Fruit fly (Drosophila melanogaster) whole organism, embryonic: ENCODE measurements around the gene Rrp47.

Source experiments
- Bteb2 ChIP-seq: fragments of 200-800 bp; sonication (Bioruptor generic); optimal IDR thresholded peaks from 2 replicates; lab custom pipeline; 2016; ENCODE audit warnings: missing biosample characterization, missing genetic modification characterization
- CG10431 ChIP-seq: fragments of 200-800 bp; sonication (Bioruptor generic); optimal IDR thresholded peaks from 3 replicates; lab custom pipeline; 2018; ENCODE audit warnings: missing biosample characterization, mild to moderate bottlenecking, missing genetic modification characterization
- CG11398 ChIP-seq: fragments of 200-800 bp; sonication (Bioruptor generic); optimal IDR thresholded peaks from 2 replicates; lab custom pipeline; 2016; ENCODE audit warnings: missing biosample characterization, missing genetic modification characterization
- CG12155 ChIP-seq: fragments of 200-800 bp; sonication (Bioruptor generic); optimal IDR thresholded peaks from 3 replicates; lab custom pipeline; 2016; ENCODE audit warnings: missing biosample characterization, missing genetic modification characterization
- CG13624 ChIP-seq: fragments of 200-800 bp; sonication (Bioruptor generic); optimal IDR thresholded peaks from 2 replicates; lab custom pipeline; 2016; ENCODE audit warnings: missing biosample characterization, missing genetic modification characterization
- CG14710 ChIP-seq: fragments of 200-800 bp; sonication (Bioruptor generic); optimal IDR thresholded peaks from 3 replicates; lab custom pipeline; 2019; ENCODE audit warnings: missing biosample characterization, mild to moderate bottlenecking, missing genetic modification characterization, moderate library complexity
- CG1602 ChIP-seq: fragments of 200-800 bp; sonication (Bioruptor generic); optimal IDR thresholded peaks from 3 replicates; lab custom pipeline; 2016; ENCODE audit warnings: missing biosample characterization, missing genetic modification characterization
- CG16815 ChIP-seq: fragments of 200-800 bp; sonication (Bioruptor generic); optimal IDR thresholded peaks from 3 replicates; lab custom pipeline; 2017; ENCODE audit warnings: missing biosample characterization, mild to moderate bottlenecking, missing genetic modification characterization
- CG2129 ChIP-seq: fragments of 200-800 bp; sonication (Bioruptor generic); IDR thresholded peaks from 2 replicates; pipeline ENCODE4 v1.3.6; 2022; ENCODE audit warnings: missing biosample characterization, missing genetic modification characterization; ENCODE audit not compliant: partially characterized antibody
- CG30020 ChIP-seq: fragments of 200-800 bp; optimal IDR thresholded peaks from 2 replicates; lab custom pipeline; 2019; ENCODE audit warnings: missing biosample characterization, mild to moderate bottlenecking, missing genetic modification characterization, moderate library complexity
- CG30403 ChIP-seq: fragments of 200-800 bp; sonication (Bioruptor generic); optimal IDR thresholded peaks from 3 replicates; lab custom pipeline; 2016; ENCODE audit warnings: missing biosample characterization, missing genetic modification characterization
- CG31441 ChIP-seq: fragments of 200-800 bp; sonication (Bioruptor generic); IDR thresholded peaks from 2 replicates; pipeline ENCODE4 v1.3.6; 2022; ENCODE audit warnings: missing biosample characterization, missing genetic modification characterization
- CG3281 ChIP-seq: fragments of 200-800 bp; sonication (Bioruptor generic); optimal IDR thresholded peaks from 3 replicates; lab custom pipeline; 2017; ENCODE audit warnings: missing biosample characterization, mild to moderate bottlenecking, missing genetic modification characterization
- CG3726 ChIP-seq: fragments of 200-800 bp; sonication (Bioruptor generic); IDR thresholded peaks from 3 replicates; pipeline ENCODE4, ENCODE4 v1.3.6; 2022; ENCODE audit warnings: missing biosample characterization, missing genetic modification characterization
- CG4328 ChIP-seq: fragments of 200-800 bp; sonication (Bioruptor generic); optimal IDR thresholded peaks from 3 replicates; lab custom pipeline; 2017; ENCODE audit warnings: missing biosample characterization, missing genetic modification reagents, missing genetic modification characterization
- CG6272 ChIP-seq: fragments of 200-800 bp; sonication (Bioruptor generic); IDR thresholded peaks from 2 replicates; pipeline ENCODE4 v1.3.6; 2022; ENCODE audit warnings: missing biosample characterization, missing genetic modification characterization
- CG7357 ChIP-seq: fragments of 200-800 bp; sonication (Bioruptor generic); IDR thresholded peaks from 3 replicates; pipeline ENCODE4 v1.3.6; 2022; ENCODE audit warnings: missing biosample characterization, missing genetic modification characterization
- CG7963 ChIP-seq: fragments of 200-800 bp; sonication (Bioruptor generic); IDR thresholded peaks from 3 replicates; pipeline ENCODE4 v1.3.6; 2022; ENCODE audit warnings: missing biosample characterization, missing genetic modification characterization; ENCODE audit not compliant: partially characterized antibody
- CG8924 ChIP-seq: fragments of 200-800 bp; optimal IDR thresholded peaks from 3 replicates; lab custom pipeline; 2019; ENCODE audit warnings: missing biosample characterization, mild to moderate bottlenecking, missing genetic modification characterization, moderate library complexity
- CG9797 ChIP-seq: fragments of 200-800 bp; sonication (Bioruptor generic); optimal IDR thresholded peaks from 3 replicates; lab custom pipeline; 2018; ENCODE audit warnings: missing biosample characterization, mild to moderate bottlenecking, missing genetic modification characterization
- CG9932 ChIP-seq: fragments of 200-800 bp; sonication (Bioruptor generic); IDR thresholded peaks from 2 replicates; pipeline ENCODE4 v1.3.6; 2022; ENCODE audit warnings: missing biosample characterization, missing genetic modification characterization
- CoRest ChIP-seq: fragments of 200-800 bp; sonication (Bioruptor generic); optimal IDR thresholded peaks from 3 replicates; lab custom pipeline; 2018; ENCODE audit warnings: missing biosample characterization, mild to moderate bottlenecking, missing genetic modification characterization, moderate library complexity
- Dek ChIP-seq: fragments of 200-800 bp; sonication (Bioruptor generic); optimal IDR thresholded peaks from 3 replicates; lab custom pipeline; 2019; ENCODE audit warnings: missing biosample characterization, mild to moderate bottlenecking, missing genetic modification characterization, moderate library complexity
- Doc2 ChIP-seq: fragments of 200-800 bp; sonication (Bioruptor generic); IDR thresholded peaks from 2 replicates; pipeline ENCODE4 v1.3.6; 2022; ENCODE audit warnings: missing biosample characterization, missing genetic modification characterization
- HLH54F ChIP-seq: fragments of 200-800 bp; sonication (Bioruptor generic); optimal IDR thresholded peaks from 3 replicates; lab custom pipeline; 2016; ENCODE audit warnings: missing biosample characterization, missing genetic modification characterization
- HmgD ChIP-seq: fragments of 200-800 bp; sonication (Bioruptor generic); optimal IDR thresholded peaks from 3 replicates; lab custom pipeline; 2016; ENCODE audit warnings: missing biosample characterization, missing genetic modification characterization
- Hmx ChIP-seq: fragments of 200-800 bp; sonication (Bioruptor generic); optimal IDR thresholded peaks from 2 replicates; lab custom pipeline; 2016; ENCODE audit warnings: missing biosample characterization, missing genetic modification characterization
- Lim3 ChIP-seq: fragments of 200-800 bp; sonication (Bioruptor generic); IDR thresholded peaks from 2 replicates; pipeline ENCODE4 v1.3.6; 2022; ENCODE audit warnings: missing biosample characterization, missing genetic modification characterization
- Sox102F ChIP-seq: fragments of 200-800 bp; sonication (Bioruptor generic); optimal IDR thresholded peaks from 2 replicates; lab custom pipeline; 2018; ENCODE audit warnings: missing biosample characterization, mild to moderate bottlenecking, missing genetic modification characterization, moderate library complexity
- Ssrp ChIP-seq: fragments of 200-800 bp; sonication (Bioruptor generic); optimal IDR thresholded peaks from 2 replicates; lab custom pipeline; 2018; ENCODE audit warnings: missing biosample characterization, mild to moderate bottlenecking, missing genetic modification characterization, moderate library complexity
- Stat92E ChIP-seq, 3 experiments: fragments of >200 bp in 2 of 3; fragments of 200-800 bp in 1 of 3; sonication (Bioruptor generic) in 1 of 3; optimal IDR thresholded peaks; 2 replicates each; lab custom pipeline; 2017 to 2019; ENCODE audit warnings: missing biosample characterization in 3 of 3, missing genetic modification characterization in 3 of 3, mild to moderate bottlenecking in 1 of 3, moderate library complexity in 1 of 3
- Vsx1 ChIP-seq: fragments of 200-800 bp; sonication (Bioruptor generic); optimal IDR thresholded peaks from 2 replicates; lab custom pipeline; 2017; ENCODE audit warnings: missing biosample characterization, mild to moderate bottlenecking, missing genetic modification characterization, missing genetic modification reagents
- abd-A ChIP-seq: fragments of 200-800 bp; sonication (Bioruptor generic); optimal IDR thresholded peaks from 3 replicates; lab custom pipeline; 2019; ENCODE audit warnings: missing biosample characterization, mild to moderate bottlenecking, missing genetic modification characterization, moderate library complexity
- ara ChIP-seq: fragments of 200-800 bp; sonication (Bioruptor generic); IDR thresholded peaks from 2 replicates; pipeline ENCODE4 v1.3.6; 2022; ENCODE audit warnings: missing biosample characterization, missing genetic modification characterization
- bowl ChIP-seq: fragments of 200-800 bp; sonication (Bioruptor generic); IDR thresholded peaks from 2 replicates; pipeline ENCODE4 v1.3.6; 2022; ENCODE audit warnings: missing biosample characterization, missing genetic modification characterization
- br ChIP-seq: fragments of >200 bp; optimal IDR thresholded peaks from 2 replicates; lab custom pipeline; 2017
- crc ChIP-seq: fragments of 200-800 bp; sonication (Bioruptor generic); optimal IDR thresholded peaks from 2 replicates; lab custom pipeline; 2016; ENCODE audit warnings: missing biosample characterization, missing genetic modification characterization
- dati ChIP-seq: fragments of 200-800 bp; sonication (Bioruptor generic); IDR thresholded peaks from 2 replicates; pipeline ENCODE4 v1.3.6; 2022; ENCODE audit warnings: missing biosample characterization, missing genetic modification characterization
- fd64A ChIP-seq: fragments of 200-800 bp; sonication (Bioruptor generic); optimal IDR thresholded peaks from 3 replicates; lab custom pipeline; 2018; ENCODE audit warnings: missing biosample characterization, mild to moderate bottlenecking, missing genetic modification characterization
- hkb ChIP-seq, 2 experiments: fragments of 200-800 bp in 1 of 2; fragments of >200 bp in 1 of 2; sonication (Bioruptor generic) in 1 of 2; IDR thresholded peaks in 1 of 2; optimal IDR thresholded peaks in 1 of 2; 2 replicates each; pipeline versions ENCODE4 v1.3.6 to Lab custom; 2017 to 2022; ENCODE audit warnings: missing biosample characterization in 1 of 2, missing genetic modification characterization in 1 of 2
- kni ChIP-seq: fragments of 200-800 bp; sonication (Bioruptor generic); optimal IDR thresholded peaks from 3 replicates; lab custom pipeline; 2017; ENCODE audit warnings: mild to moderate bottlenecking, missing biosample characterization, missing genetic modification reagents, missing genetic modification characterization
- mld ChIP-seq: fragments of 200-800 bp; sonication (Bioruptor generic); IDR thresholded peaks from 3 replicates; pipeline ENCODE4 v1.3.6; 2022; ENCODE audit warnings: missing biosample characterization, missing genetic modification characterization; ENCODE audit not compliant: partially characterized antibody
- nerfin-1 ChIP-seq: fragments of 200-800 bp; sonication (Bioruptor generic); optimal IDR thresholded peaks from 3 replicates; lab custom pipeline; 2019; ENCODE audit warnings: missing biosample characterization, mild to moderate bottlenecking, missing genetic modification characterization, moderate library complexity
- otp ChIP-seq: fragments of 200-800 bp; sonication (Bioruptor generic); IDR thresholded peaks from 3 replicates; pipeline ENCODE4, ENCODE4 v1.3.6; 2022; ENCODE audit warnings: missing biosample characterization, missing genetic modification characterization
- pzg ChIP-seq: fragments of 200-800 bp; sonication (Bioruptor generic); optimal IDR thresholded peaks from 3 replicates; lab custom pipeline; 2018; ENCODE audit warnings: missing biosample characterization, mild to moderate bottlenecking, missing genetic modification characterization, moderate library complexity
- ranshi ChIP-seq: fragments of 200-800 bp; sonication (Bioruptor generic); IDR thresholded peaks from 2 replicates; pipeline ENCODE4 v1.3.6; 2022; ENCODE audit warnings: missing biosample characterization, missing genetic modification characterization
- repo ChIP-seq: fragments of 200-800 bp; sonication (Bioruptor generic); optimal IDR thresholded peaks from 2 replicates; lab custom pipeline; 2016; ENCODE audit warnings: missing biosample characterization, missing genetic modification characterization
- stwl ChIP-seq: fragments of 200-800 bp; sonication (Bioruptor generic); optimal IDR thresholded peaks from 3 replicates; lab custom pipeline; 2018; ENCODE audit warnings: missing biosample characterization, mild to moderate bottlenecking, missing genetic modification characterization, moderate library complexity
- vnd ChIP-seq: fragments of 200-800 bp; sonication (Bioruptor generic); IDR thresholded peaks from 3 replicates; pipeline ENCODE4 v1.3.6; 2022; ENCODE audit warnings: missing biosample characterization, missing genetic modification characterization; ENCODE audit not compliant: partially characterized antibody

The Rrp47 gene

DNA sequence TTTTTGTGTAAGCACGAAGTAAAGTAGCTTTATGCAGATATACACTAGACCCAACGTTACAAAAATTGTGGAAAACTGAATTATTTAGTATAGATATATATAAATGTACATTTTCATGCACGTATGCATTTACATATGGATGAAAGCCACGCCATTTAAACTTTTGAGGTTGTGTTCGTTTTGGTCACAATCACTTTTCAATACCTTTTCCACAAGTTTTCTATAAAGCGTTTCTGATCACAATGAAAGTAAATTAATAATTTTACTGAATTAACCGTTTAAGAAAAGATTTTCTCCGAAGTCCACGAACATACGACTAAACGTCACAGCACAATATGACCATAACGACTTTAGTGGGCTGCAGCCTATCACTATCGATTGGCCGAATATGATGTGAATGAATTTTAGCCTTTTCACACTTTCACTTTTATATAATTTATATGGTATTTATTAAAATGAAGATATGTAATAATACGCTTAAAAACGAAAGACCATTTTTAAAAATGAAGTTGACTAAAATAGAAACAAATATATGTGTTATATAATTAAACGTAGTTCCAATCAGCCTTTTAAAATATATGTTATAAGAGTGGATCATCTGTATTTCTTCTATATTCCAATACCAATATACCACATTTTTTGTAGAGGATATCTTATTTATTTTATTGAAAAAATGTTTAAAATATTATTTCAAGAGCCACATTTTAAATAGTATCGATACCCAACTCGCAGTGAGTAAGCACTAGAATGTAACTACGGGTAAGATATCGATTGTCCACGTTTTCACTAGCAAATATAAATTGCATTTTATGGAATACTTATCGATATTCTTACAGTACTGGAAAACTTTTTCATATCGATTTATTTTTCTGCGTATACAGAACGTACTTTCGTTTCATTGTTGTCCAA is 47.2 kb downstream of the Rrp47 start, which contains the start of the genes CG46312, eIF5 and exd (continued):
- no peak for TF ChIP-seq CG10431 (GFP tag; lab: Kevin White, UChicago)
- TF ChIP-seq CG30020 (tag; lab: Kevin White, UChicago) = peak; percentile 96
- no peak for TF ChIP-seq Stat92E (GFP tag; optimal IDR thresholded peaks at IDR 0.05; lab: Kevin White, UChicago)
- peak; percentile 45 for TF ChIP-seq CG9797 (GFP tag; lab: Kevin White, UChicago)
- TF ChIP-seq nerfin-1 (tag; lab: Kevin White, UChicago) = no peak
- no peak for TF ChIP-seq repo
- TF ChIP-seq CG13624 = no peak
- no peak for TF ChIP-seq CG16815 (GFP tag; lab: Kevin White, UChicago)
- no peak for TF ChIP-seq Doc2 (GFP tag; lab: Robert Waterston, UW)
- no peak for TF ChIP-seq crc (GFP tag; lab: Kevin White, UChicago)
- TF ChIP-seq CG4328 = no peak
- peak; percentile 14 for TF ChIP-seq CG8924 (tag; lab: Kevin White, UChicago)
- no peak for TF ChIP-seq Bteb2
- no peak for TF ChIP-seq CG3726 (GFP tag; lab: Robert Waterston, UW)
- peak; percentile 83 for TF ChIP-seq CG7963 (GFP tag; lab: Robert Waterston, UW)
- no peak for TF ChIP-seq br (lab: Kevin White, UChicago)
- peak; percentile 31 for TF ChIP-seq pzg (GFP tag; lab: Kevin White, UChicago)
- TF ChIP-seq dati (GFP tag; lab: Robert Waterston, UW) = no peak
- TF ChIP-seq CG12155 = no peak
- TF ChIP-seq CG11398 = no peak
- TF ChIP-seq CG31441 = no peak
- TF ChIP-seq fd64A (GFP tag; lab: Kevin White, UChicago) = no peak
- no peak for TF ChIP-seq ara
- TF ChIP-seq kni = no peak
- peak; percentile 13 for TF ChIP-seq Ssrp
- no peak for TF ChIP-seq Hmx (GFP tag; lab: Kevin White, UChicago)
- no peak for TF ChIP-seq HmgD
- TF ChIP-seq CG3281 = no peak
- TF ChIP-seq CG14710 (tag; lab: Kevin White, UChicago) = peak; percentile 97
- TF ChIP-seq stwl = peak; percentile 13
- no peak for TF ChIP-seq CG6272
- TF ChIP-seq abd-A (tag; lab: Kevin White, UChicago) = no peak
- no peak for TF ChIP-seq hkb (optimal IDR thresholded peaks at IDR 0.05; lab: Kevin White, UChicago)
- TF ChIP-seq hkb (GFP tag; IDR thresholded peaks at IDR 0.05; lab: Robert Waterston, UW) = no peak
- TF ChIP-seq Lim3 (GFP tag; lab: Robert Waterston, UW) = no peak
- peak; percentile 9 for TF ChIP-seq CG1602 (GFP tag; lab: Kevin White, UChicago)
- TF ChIP-seq CG7357 (GFP tag; lab: Robert Waterston, UW) = peak; percentile 85
- no peak for TF ChIP-seq Sox102F (GFP tag; lab: Kevin White, UChicago)
- no peak for TF ChIP-seq ranshi (GFP tag; lab: Robert Waterston, UW)
- no peak for TF ChIP-seq bowl (GFP tag; lab: Robert Waterston, UW)
- no peak for TF ChIP-seq HLH54F (GFP tag; lab: Kevin White, UChicago)
- TF ChIP-seq otp (GFP tag; lab: Robert Waterston, UW) = no peak
- no peak for TF ChIP-seq CG2129
- no peak for TF ChIP-seq CG9932 (GFP tag; lab: Robert Waterston, UW)
- peak; percentile 79 for TF ChIP-seq vnd (GFP tag; lab: Robert Waterston, UW)
- TF ChIP-seq CG30403 (GFP tag; lab: Kevin White, UChicago) = peak; percentile 7
- peak; percentile 52 for TF ChIP-seq CoRest
- peak; percentile 58; the same call in 1 of the 3 replicates for TF ChIP-seq mld (GFP tag; lab: Robert Waterston, UW)
- no peak for TF ChIP-seq Dek (tag; lab: Kevin White, UChicago)
- TF ChIP-seq Vsx1 (GFP tag; lab: Kevin White, UChicago) = no peak
